Worm (Caenorhabditis elegans): ENCODE results near the gene chil-19.
A peak's percentile ranks its signal among the peaks of the same experiment; 100 is the strongest.
"Not testable (repeated sequence)": the region's sequence is repeated elsewhere in the genome, so short reads cannot be mapped to it uniquely, and the experiment has no call there.

chil-19 gene

DNA sequence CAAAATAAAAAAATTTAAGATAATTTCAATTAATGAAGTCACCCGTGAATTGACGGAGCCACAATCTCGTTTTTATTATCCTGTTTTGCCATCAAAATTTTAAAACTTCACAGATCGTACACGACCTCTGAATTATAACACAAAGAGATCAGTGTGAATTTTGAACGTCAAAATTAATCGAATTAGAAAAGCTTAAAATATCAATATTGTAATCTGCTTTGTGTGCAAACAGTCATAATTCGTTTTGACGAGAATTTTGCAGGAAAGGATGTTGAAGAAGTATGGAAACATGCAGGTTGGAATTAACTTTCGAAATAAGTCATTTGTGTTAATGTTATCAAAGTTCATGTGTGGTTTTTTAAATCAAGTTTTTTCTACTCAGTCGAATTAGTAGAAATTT lies 7.7 kb upstream of the chil-19 start, which contains the start of gene chil-21:
chil-21 (minus strand) TSS at position 101 of the 400 bp plus-strand sequence.
- not testable (repeated sequence) for TF ChIP-seq jun-1 (tag; optimal IDR thresholded peaks at IDR 0.05); nhr-84 (tag; optimal IDR thresholded peaks at IDR 0.05); nhr-90 (tag; optimal IDR thresholded peaks at IDR 0.05; ENCODE audit: poor library complexity)

DNA sequence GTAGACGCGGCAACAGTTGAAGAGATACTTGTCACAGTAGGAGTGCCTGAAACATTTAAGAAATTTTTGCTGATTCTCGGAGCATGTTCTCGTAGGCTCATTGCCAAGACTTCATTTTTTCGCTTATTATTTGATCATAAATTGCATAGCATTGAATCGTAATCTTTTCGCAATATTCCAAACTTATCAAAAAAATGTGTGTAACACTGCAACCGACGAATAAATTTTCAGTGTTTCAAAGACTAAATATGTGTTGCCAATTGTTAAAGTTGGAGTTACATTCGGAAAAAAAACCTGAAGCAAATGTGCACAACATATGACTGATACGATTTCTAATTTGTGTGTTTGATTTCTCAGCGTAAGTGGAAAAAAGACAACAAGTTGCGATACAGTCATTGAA lies 5.3 kb upstream of the chil-19 start, which contains the start of gene R09D1.14:
R09D1.14 (minus strand) TSS at position 101 of the 400 bp plus-strand sequence.
- not testable (repeated sequence) for TF ChIP-seq swsn-7 (tag; optimal IDR thresholded peaks at IDR 0.05); C16A3.4 (tag; optimal IDR thresholded peaks at IDR 0.05); ceh-8 (GFP tag; optimal IDR thresholded peaks at IDR 0.05)

DNA sequence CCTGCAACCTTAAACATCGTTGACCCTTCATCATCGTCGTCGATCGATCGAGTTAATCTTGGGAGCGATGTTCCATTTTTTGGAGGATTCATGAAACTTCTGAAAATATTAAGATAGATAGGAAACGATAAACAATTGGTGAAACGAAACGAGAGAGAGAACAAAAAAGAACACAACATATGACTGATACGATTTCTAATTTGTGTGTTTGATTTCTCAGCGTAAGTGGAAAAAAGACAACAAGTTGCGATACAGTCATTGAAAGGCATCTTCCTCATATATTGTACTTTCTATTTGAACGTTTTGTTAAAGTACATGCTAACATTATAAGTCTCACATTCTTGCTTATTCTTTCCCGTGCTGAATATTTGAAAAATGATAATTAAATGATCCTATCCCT lies 2.0 kb downstream of the chil-19 start, which contains the start of gene R09D1.12:
R09D1.12 (minus strand) TSS at position 101 of the 400 bp plus-strand sequence.
- not testable (repeated sequence) for TF ChIP-seq mep-1 (tag; optimal IDR thresholded peaks at IDR 0.05); unc-98 (GFP tag; IDR thresholded peaks at IDR 0.05); ceh-63 (GFP tag; optimal IDR thresholded peaks at IDR 0.05)

DNA sequence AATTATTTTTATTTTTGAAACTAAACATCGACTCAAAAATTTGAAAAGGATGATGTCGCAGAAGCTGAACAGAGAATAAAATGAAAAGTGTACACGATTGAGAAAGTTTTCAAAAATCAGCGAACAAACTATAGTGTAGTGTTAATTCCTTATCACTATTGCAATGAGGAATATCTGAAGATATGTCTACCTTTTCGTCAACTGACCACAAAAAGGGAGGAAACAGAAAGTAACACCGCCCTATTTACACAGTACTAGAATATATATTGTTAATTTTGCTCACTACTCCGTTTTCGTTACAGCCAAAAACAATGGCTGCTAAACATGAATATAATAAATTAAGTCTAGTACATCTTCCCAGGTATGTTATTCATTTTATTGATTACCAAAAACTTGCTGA lies 6.2 kb downstream of the chil-19 start, which contains the start of gene chil-18:
chil-18 (plus strand) TSS at position 301 of the 400 bp plus-strand sequence.
- TF ChIP-seq mdl-1 (tag; optimal IDR thresholded peaks at IDR 0.05) (no peak), fkh-10 (GFP tag; optimal IDR thresholded peaks at IDR 0.05) (no peak), nhr-76 (tag; optimal IDR thresholded peaks at IDR 0.05) (no peak), nhr-71 (tag; optimal IDR thresholded peaks at IDR 0.05) (no peak), nhr-20 (tag; optimal IDR thresholded peaks at IDR 0.05) (peak; percentile 12), pqm-1 (tag; optimal IDR thresholded peaks at IDR 0.05) (no peak), alr-1 (tag; optimal IDR thresholded peaks at IDR 0.05; ENCODE audit: borderline replicate concordance) (no peak)

DNA sequence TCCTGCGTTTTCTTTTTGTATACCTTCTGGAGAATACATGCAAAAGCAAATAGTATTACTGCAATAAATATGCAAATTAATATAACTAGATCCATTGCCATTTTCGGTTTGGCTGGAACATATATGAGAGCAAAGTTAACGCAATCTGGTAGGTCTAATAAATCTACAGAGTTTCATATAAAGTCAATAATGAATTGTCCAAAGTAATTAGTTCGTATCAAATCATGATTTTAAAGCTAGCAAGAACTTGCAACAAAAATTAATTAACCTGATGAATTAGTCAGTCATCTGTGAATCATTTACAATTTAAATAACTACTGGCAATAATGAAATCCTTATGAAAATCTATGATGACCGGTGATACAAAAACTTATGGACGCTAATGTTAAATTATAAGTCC lies 8.8 kb downstream of the chil-19 start, which contains the start of gene R09D1.13:
R09D1.13 (minus strand) TSS at position 101 of the 400 bp plus-strand sequence.
- TF ChIP-seq fkh-10 (GFP tag; optimal IDR thresholded peaks at IDR 0.05) = no peak
- TF ChIP-seq nhr-12 (tag; optimal IDR thresholded peaks at IDR 0.05) = no peak
- TF ChIP-seq dpl-1 (GFP tag; optimal IDR thresholded peaks at IDR 0.05) = no peak
- TF ChIP-seq lin-35 (GFP tag; optimal IDR thresholded peaks at IDR 0.05) = no peak
- no peak for TF ChIP-seq vab-15 (tag; optimal IDR thresholded peaks at IDR 0.05)
- no peak for TF ChIP-seq lin-14 (GFP tag; optimal IDR thresholded peaks at IDR 0.05)
- TF ChIP-seq pqm-1 (tag; optimal IDR thresholded peaks at IDR 0.05) = no peak
- no peak for TF ChIP-seq dsc-1 (tag; optimal IDR thresholded peaks at IDR 0.05)
- TF ChIP-seq unc-30 (tag; optimal IDR thresholded peaks at IDR 0.05) = no peak
- TF ChIP-seq ceh-63 (GFP tag; optimal IDR thresholded peaks at IDR 0.05) = no peak
- TF ChIP-seq snu-23 (GFP tag; optimal IDR thresholded peaks at IDR 0.05) = no peak
- no peak for TF ChIP-seq ztf-4 (tag; optimal IDR thresholded peaks at IDR 0.05)
- no peak for TF ChIP-seq mep-1 (tag; optimal IDR thresholded peaks at IDR 0.05)

DNA sequence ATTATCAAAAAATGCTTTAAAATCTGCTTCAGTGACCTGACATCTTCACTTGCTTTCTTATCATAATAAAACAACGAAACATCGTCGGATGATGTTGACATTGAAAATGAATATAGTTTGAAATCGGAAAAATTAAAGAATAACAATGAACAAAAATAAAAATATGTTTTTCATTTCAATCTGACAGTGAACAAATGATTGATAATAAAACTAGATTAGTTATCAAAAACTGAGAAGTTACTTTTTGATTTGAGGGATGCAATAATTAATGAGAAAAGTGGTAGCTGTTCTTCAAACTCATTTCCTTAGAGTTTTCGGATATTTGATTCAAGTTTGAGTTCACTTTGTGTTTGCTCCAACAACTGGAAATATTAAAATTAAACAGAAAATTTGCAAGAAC lies 10.7 kb downstream of the chil-19 start, which contains the start of gene chil-15:
chil-15 (minus strand) TSS at position 101 of the 400 bp plus-strand sequence.
- TF ChIP-seq lir-3 (tag; optimal IDR thresholded peaks at IDR 0.05; ENCODE audit: poor library complexity) (no peak), lin-15B (tag; optimal IDR thresholded peaks at IDR 0.05) (no peak), aly-2 (tag; optimal IDR thresholded peaks at IDR 0.05) (no peak), mef-2 (tag; optimal IDR thresholded peaks at IDR 0.05) (no peak)

DNA sequence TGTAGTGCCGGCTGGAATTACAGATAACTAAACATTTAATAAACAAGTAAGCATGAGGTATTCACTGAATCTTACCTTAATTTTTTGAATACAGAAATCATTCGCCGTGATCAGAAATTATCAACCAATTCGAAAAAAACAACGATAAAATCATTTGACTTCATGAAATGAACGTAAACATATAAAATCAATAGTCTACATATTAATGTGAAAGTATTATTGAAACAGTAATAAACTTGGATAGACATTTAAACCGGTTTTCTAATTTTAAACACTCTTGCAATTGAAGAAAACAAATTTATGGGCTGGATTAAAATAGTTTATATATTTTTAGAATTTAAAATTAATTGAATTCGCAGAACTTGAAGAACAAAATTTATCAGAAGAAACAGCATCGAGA lies 12.4 kb downstream of the chil-19 start, which contains the start of gene chil-16:
chil-16 (minus strand) TSS at position 101 of the 400 bp plus-strand sequence.
- TF ChIP-seq pax-3 (tag; optimal IDR thresholded peaks at IDR 0.05) (no peak), C16A3.4 (tag; optimal IDR thresholded peaks at IDR 0.05) (no peak), nhr-47 (tag; optimal IDR thresholded peaks at IDR 0.05) (no peak)
